Fruit fly (Drosophila melanogaster): Measurements from ENCODE around the gene CG32191.
A peak's percentile ranks its signal among the peaks of the same experiment; 100 is the strongest.

The CG32191 gene

dm6 chr3L:17791495-17791894 is 17.5 kb downstream of the CG32191 start (continued):
- TF ChIP-seq CoRest (tag; optimal IDR thresholded peaks at IDR 0.05) (no peak), CG42726 (GFP tag; IDR thresholded peaks at IDR 0.05; ENCODE audit: partially characterized antibody) (no peak), Med (GFP tag) (no peak), nom (GFP tag; optimal IDR thresholded peaks at IDR 0.05) (no peak), danr (GFP tag; IDR thresholded peaks at IDR 0.05) (no peak), C15 (GFP tag; IDR thresholded peaks at IDR 0.05) (no peak), onecut (GFP tag; IDR thresholded peaks at IDR 0.05) (no peak), br (optimal IDR thresholded peaks at IDR 0.05) (no peak), TFAM (GFP tag; optimal IDR thresholded peaks at IDR 0.05) (no peak), CrebB (tag; optimal IDR thresholded peaks at IDR 0.05) (peak; percentile 46), lov (optimal IDR thresholded peaks at IDR 0.05) (no peak), lov (GFP tag; IDR thresholded peaks at IDR 0.05) (no peak), schlank (tag; optimal IDR thresholded peaks at IDR 0.05) (peak; percentile 69), MBD-R2 (GFP tag; IDR thresholded peaks at IDR 0.05) (no peak), Doc3 (GFP tag; IDR thresholded peaks at IDR 0.05; ENCODE audit: partially characterized antibody) (no peak), HLH3B (GFP tag; IDR thresholded peaks at IDR 0.05) (no peak), otp (GFP tag; IDR thresholded peaks at IDR 0.05) (no peak), Deaf1 (tag; optimal IDR thresholded peaks at IDR 0.05) (no peak), Hr51 (GFP tag; optimal IDR thresholded peaks at IDR 0.05) (no peak), CHES-1-like (GFP tag; optimal IDR thresholded peaks at IDR 0.05) (no peak), CG10654 (GFP tag; optimal IDR thresholded peaks at IDR 0.05) (no peak), Bgb (GFP tag; IDR thresholded peaks at IDR 0.05; ENCODE audit: partially characterized antibody) (no peak), CG6854 (GFP tag; optimal IDR thresholded peaks at IDR 0.05) (peak; percentile 62), CG15479 (GFP tag; optimal IDR thresholded peaks at IDR 0.05) (no peak), CG33213 (GFP tag; optimal IDR thresholded peaks at IDR 0.05) (no peak), Sox102F (GFP tag; optimal IDR thresholded peaks at IDR 0.05) (no peak), ken (GFP tag; IDR thresholded peaks at IDR 0.05) (no peak), CG2712 (tag; optimal IDR thresholded peaks at IDR 0.05) (no peak), Abd-B (GFP tag; optimal IDR thresholded peaks at IDR 0.05) (no peak), CG8944 (GFP tag; optimal IDR thresholded peaks at IDR 0.05) (no peak), unpg (GFP tag; optimal IDR thresholded peaks at IDR 0.05) (no peak), CG18619 (GFP tag; optimal IDR thresholded peaks at IDR 0.05) (no peak), crp (GFP tag; optimal IDR thresholded peaks at IDR 0.05) (no peak), NK7.1 (GFP tag; optimal IDR thresholded peaks at IDR 0.05) (no peak), sna (GFP tag; IDR thresholded peaks at IDR 0.05; ENCODE audit: partially characterized antibody) (no peak), stc (GFP tag; IDR thresholded peaks at IDR 0.05) (no peak), CG4424 (GFP tag; optimal IDR thresholded peaks at IDR 0.05) (no peak), toy (GFP tag; IDR thresholded peaks at IDR 0.05) (no peak), CG7963 (GFP tag; IDR thresholded peaks at IDR 0.05; ENCODE audit: partially characterized antibody) (no peak), her (GFP tag; optimal IDR thresholded peaks at IDR 0.05) (no peak), CG6254 (GFP tag; optimal IDR thresholded peaks at IDR 0.05) (no peak), YL-1 (GFP tag; optimal IDR thresholded peaks at IDR 0.05) (no peak), Atf-2 (GFP tag; optimal IDR thresholded peaks at IDR 0.05) (no peak), CG3281 (GFP tag; optimal IDR thresholded peaks at IDR 0.05) (peak; percentile 88), Hr39 (optimal IDR thresholded peaks at IDR 0.05) (no peak), ro (GFP tag; IDR thresholded peaks at IDR 0.05) (no peak), ewg (GFP tag; optimal IDR thresholded peaks at IDR 0.05) (no peak), Dll (GFP tag; IDR thresholded peaks at IDR 0.05; ENCODE audit: partially characterized antibody) (no peak), Side (GFP tag; optimal IDR thresholded peaks at IDR 0.05) (no peak), wek (GFP tag; optimal IDR thresholded peaks at IDR 0.05) (no peak), seq (GFP tag; IDR thresholded peaks at IDR 0.05) (no peak), CG12219 (GFP tag; optimal IDR thresholded peaks at IDR 0.05) (no peak)

Data from whole organism, embryonic.